Worm (Caenorhabditis elegans) whole organism, young adult: ENCODE measurements around the gene Y58A7A.5.

ENCODE experiments used
- B0336.3 ChIP-seq: fragments of 200-800 bp; sonication (Bioruptor generic); IDR thresholded peaks from 2 replicates; pipeline ENCODE4 v1.3.6; 2022; ENCODE audit warnings: missing genetic modification characterization, missing compliant biosample characterization
- ama-1 ChIP-seq, 3 experiments: fragments of 150-350 bp in 1 of 3; sonication (generic microtip) in 2 of 3; optimal IDR thresholded peaks; 2 replicates each; lab custom pipeline; 2014 to 2018; ENCODE audit warnings: missing biosample characterization in 2 of 3, missing genetic modification characterization in 2 of 3, missing genetic modification reagents in 2 of 3
- aptf-3 ChIP-seq: fragments of 200-800 bp; sonication (Bioruptor generic); IDR thresholded peaks from 2 replicates; pipeline ENCODE4 v1.3.6; 2022; ENCODE audit warnings: missing genetic modification characterization, missing compliant biosample characterization
- cebp-2 ChIP-seq: fragments of 200-800 bp; sonication (Bioruptor generic); IDR thresholded peaks from 2 replicates; pipeline ENCODE4 v1.3.6; 2022; ENCODE audit warnings: missing genetic modification characterization, missing compliant biosample characterization
- ceh-40 ChIP-seq: fragments of 200-800 bp; sonication (Bioruptor generic); IDR thresholded peaks from 2 replicates; pipeline ENCODE4 v1.3.6; 2022; ENCODE audit warnings: missing genetic modification characterization, missing compliant biosample characterization
- egrh-3 ChIP-seq: fragments of 200-800 bp; sonication (Bioruptor generic); IDR thresholded peaks from 2 replicates; pipeline ENCODE4 v1.3.6; 2022; ENCODE audit warnings: missing genetic modification reagents, missing genetic modification characterization, missing compliant biosample characterization
- ets-4 ChIP-seq: fragments of 200-800 bp; sonication (Bioruptor generic); optimal IDR thresholded peaks from 2 replicates; lab custom pipeline; 2018; ENCODE audit warnings: mild to moderate bottlenecking, missing genetic modification characterization, missing compliant biosample characterization
- him-1 ChIP-seq: sonication (generic microtip); optimal IDR thresholded peaks from 2 replicates; lab custom pipeline; 2016; ENCODE audit warnings: missing genotype, missing genetic modification reagents, missing genetic modification characterization, missing compliant biosample characterization
- hmg-1.2 ChIP-seq: fragments of 200-800 bp; sonication (Bioruptor generic); IDR thresholded peaks from 2 replicates; pipeline ENCODE4 v1.3.6; 2022; ENCODE audit warnings: missing genetic modification reagents, missing genetic modification characterization, missing compliant biosample characterization
- lin-26 ChIP-seq: fragments of 200-800 bp; sonication (Bioruptor generic); IDR thresholded peaks from 2 replicates; pipeline ENCODE4 v1.3.6; 2022; ENCODE audit warnings: missing genetic modification reagents, missing genetic modification characterization, missing compliant biosample characterization
- lir-1 ChIP-seq: fragments of 200-800 bp; sonication (Bioruptor generic); conservative IDR thresholded peaks from 2 replicates; pipeline ENCODE4 v1.3.6; 2022; ENCODE audit warnings: missing genetic modification reagents, missing genetic modification characterization, missing compliant biosample characterization
- madf-8 ChIP-seq: fragments of 200-800 bp; sonication (Bioruptor generic); conservative IDR thresholded peaks from 2 replicates; pipeline ENCODE4 v1.3.6; 2022; ENCODE audit warnings: missing genetic modification reagents, missing genetic modification characterization, missing compliant biosample characterization

DNA sequence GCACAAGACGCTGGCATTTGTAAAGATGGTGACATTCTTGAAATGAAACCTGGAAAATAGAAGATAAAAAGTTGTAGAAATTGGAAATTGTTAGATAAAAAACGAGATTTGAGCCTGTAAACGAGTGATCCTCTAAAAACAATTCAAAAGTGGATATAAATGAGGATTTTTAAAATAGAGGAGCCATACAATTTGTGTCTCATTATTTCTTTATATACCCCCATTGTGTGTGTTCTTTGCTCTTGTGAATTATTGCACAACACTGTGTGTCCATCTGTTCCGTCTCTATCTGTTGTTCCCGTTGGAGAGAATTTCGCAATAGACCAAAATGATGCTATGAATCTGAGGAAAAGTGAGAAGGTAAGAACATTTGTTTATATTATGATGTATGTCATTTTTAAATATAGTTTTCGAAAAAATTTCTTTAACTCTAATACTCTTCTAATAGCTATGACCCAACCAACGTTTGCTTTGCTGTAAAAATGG lies at the start of gene Y58A7A.5:
- TF ChIP-seq egrh-3: no peak
- no peak for TF ChIP-seq ama-1 (optimal IDR thresholded peaks at IDR 0.05; lab: Kevin White, UChicago)
- TF ChIP-seq ama-1 (GFP tag; optimal IDR thresholded peaks at IDR 0.05; lab: Kevin White, UChicago): no peak
- TF ChIP-seq lir-1 (GFP tag; lab: Robert Waterston, UW): no peak
- no peak for TF ChIP-seq ceh-40 (GFP tag; lab: Robert Waterston, UW)
- TF ChIP-seq aptf-3 (GFP tag; lab: Robert Waterston, UW): no peak
- no peak for TF ChIP-seq B0336.3
- no peak for TF ChIP-seq cebp-2
- TF ChIP-seq hmg-1.2 (GFP tag; lab: Robert Waterston, UW): no peak
- TF ChIP-seq lin-26 (GFP tag; lab: Robert Waterston, UW): no peak
- TF ChIP-seq madf-8 (GFP tag; lab: Robert Waterston, UW): no peak
- no peak for TF ChIP-seq ets-4 (GFP tag; lab: Kevin White, UChicago)
- TF ChIP-seq him-1 (tag; lab: Kevin White, UChicago): no peak
